Fruit fly (Drosophila melanogaster): ENCODE measurements around the gene tna.

The tna gene

DNA sequence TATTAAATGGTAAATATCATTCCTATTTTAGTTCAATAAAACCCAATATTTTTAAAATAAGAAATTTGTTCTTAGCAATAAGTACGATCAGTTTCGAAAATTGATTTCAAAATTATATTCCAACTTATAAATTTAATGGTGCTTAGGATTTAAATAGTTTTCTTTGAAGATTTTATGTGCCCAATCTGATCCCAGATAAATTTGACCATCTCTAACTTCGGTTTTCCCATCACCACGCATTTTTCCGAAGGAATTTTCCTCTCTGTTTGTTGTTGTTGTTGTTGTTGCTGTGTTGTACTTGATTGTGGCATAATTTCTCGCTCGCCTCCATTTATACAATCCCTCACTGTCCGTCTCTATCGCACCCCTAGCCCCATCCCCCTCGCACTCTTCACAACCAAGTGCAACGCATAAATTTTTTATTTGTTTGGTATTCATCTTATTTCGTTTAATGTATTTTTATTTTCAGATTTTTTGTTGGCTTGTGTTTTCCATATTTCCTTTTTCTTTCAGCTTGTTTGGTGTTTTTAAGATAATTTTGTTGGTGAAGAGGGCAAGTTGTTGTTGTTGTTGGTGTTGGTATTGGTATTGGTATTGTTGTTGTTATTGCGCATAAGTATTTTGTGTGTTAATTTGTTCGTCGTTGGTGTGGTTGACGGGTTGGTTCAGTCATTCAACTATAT lies 14.4 kb downstream of the tna start (continued):
- no peak for TF ChIP-seq oc (tag; optimal IDR thresholded peaks at IDR 0.05)
- TF ChIP-seq NFAT (GFP tag; IDR thresholded peaks at IDR 0.05) = no peak
- TF ChIP-seq CG12744 (GFP tag; optimal IDR thresholded peaks at IDR 0.05) = no peak
- TF ChIP-seq CG8290 (GFP tag; optimal IDR thresholded peaks at IDR 0.05) = no peak
- TF ChIP-seq CG8290 (tag; optimal IDR thresholded peaks at IDR 0.05) = peak; percentile 15 to 24
- TF ChIP-seq Dp (GFP tag; optimal IDR thresholded peaks at IDR 0.05) = no peak
- TF ChIP-seq tio (GFP tag; optimal IDR thresholded peaks at IDR 0.05) = peak; percentile 36
- no peak for TF ChIP-seq Atf-2 (GFP tag; optimal IDR thresholded peaks at IDR 0.05)
- no peak for TF ChIP-seq Aef1 (GFP tag; IDR thresholded peaks at IDR 0.05)
- peak; percentile 51 for TF ChIP-seq CG8281 (tag; optimal IDR thresholded peaks at IDR 0.05)
- peak; percentile 50 for TF ChIP-seq gem (tag; optimal IDR thresholded peaks at IDR 0.05)
- TF ChIP-seq CG9727 (GFP tag; optimal IDR thresholded peaks at IDR 0.05) = peak; percentile 64
- no peak for TF ChIP-seq D (optimal IDR thresholded peaks at IDR 0.05)
- no peak for TF ChIP-seq D (GFP tag; optimal IDR thresholded peaks at IDR 0.05)
- TF ChIP-seq unpg (GFP tag; optimal IDR thresholded peaks at IDR 0.05) = peak; percentile 15
- no peak for TF ChIP-seq unc-4 (GFP tag; IDR thresholded peaks at IDR 0.05; ENCODE audit: partially characterized antibody)
- no peak for TF ChIP-seq Vsx1 (GFP tag; optimal IDR thresholded peaks at IDR 0.05)
- TF ChIP-seq fru (optimal IDR thresholded peaks at IDR 0.05) = no peak
- no peak for TF ChIP-seq CG15514 (GFP tag; optimal IDR thresholded peaks at IDR 0.05)
- TF ChIP-seq CG3847 (GFP tag; IDR thresholded peaks at IDR 0.05) = no peak
- 0 out of 4 replicates have a peak, but pooled peaks have one; percentile 85 for TF ChIP-seq chinmo (GFP tag; IDR thresholded peaks at IDR 0.05; ENCODE audit: partially characterized antibody)
- TF ChIP-seq CG2129 (GFP tag; IDR thresholded peaks at IDR 0.05; ENCODE audit: partially characterized antibody) = no peak
- TF ChIP-seq CG7963 (GFP tag; IDR thresholded peaks at IDR 0.05; ENCODE audit: partially characterized antibody) = no peak
- no peak for TF ChIP-seq CG13894 (tag; optimal IDR thresholded peaks at IDR 0.05)
- TF ChIP-seq rib (GFP tag; IDR thresholded peaks at IDR 0.05) = no peak
- no peak for TF ChIP-seq NC2α (GFP tag; optimal IDR thresholded peaks at IDR 0.05)
- TF ChIP-seq caup (GFP tag; optimal IDR thresholded peaks at IDR 0.05; ENCODE audit: severe bottlenecking) = no peak
- peak in 1 of 2 experiments; percentile 27 for TF ChIP-seq tll (GFP tag; optimal IDR thresholded peaks at IDR 0.05)
- TF ChIP-seq Max (GFP tag; optimal IDR thresholded peaks at IDR 0.05) = no peak
- peak; percentile 2 for TF ChIP-seq Mes4 (GFP tag; optimal IDR thresholded peaks at IDR 0.05)
- TF ChIP-seq Sox102F (GFP tag; optimal IDR thresholded peaks at IDR 0.05) = peak; percentile 37
- TF ChIP-seq Ets97D (GFP tag; optimal IDR thresholded peaks at IDR 0.05) = no peak
- TF ChIP-seq Rx (GFP tag; IDR thresholded peaks at IDR 0.05) = no peak
- peak; percentile 33 for TF ChIP-seq CG8388 (GFP tag; optimal IDR thresholded peaks at IDR 0.05)
- no peak for TF ChIP-seq CG18764 (GFP tag; optimal IDR thresholded peaks at IDR 0.05)
- TF ChIP-seq CG6272 (GFP tag; IDR thresholded peaks at IDR 0.05) = no peak
- TF ChIP-seq CG12155 (GFP tag; optimal IDR thresholded peaks at IDR 0.05) = no peak
- TF ChIP-seq CG9876 (GFP tag; optimal IDR thresholded peaks at IDR 0.05) = no peak
- TF ChIP-seq Spps (tag; optimal IDR thresholded peaks at IDR 0.05) = no peak
- TF ChIP-seq yki (optimal IDR thresholded peaks at IDR 0.05) = no peak
- TF ChIP-seq CG17328 (GFP tag; IDR thresholded peaks at IDR 0.05) = peak; percentile 55; the same call in 1 of the 2 replicates
- peak; percentile 32 for TF ChIP-seq CG12104 (GFP tag; optimal IDR thresholded peaks at IDR 0.05)
- TF ChIP-seq aop (GFP tag; IDR thresholded peaks at IDR 0.05) = no peak
- TF ChIP-seq CG11085 (GFP tag; IDR thresholded peaks at IDR 0.05) = no peak
- TF ChIP-seq tna (GFP tag; IDR thresholded peaks at IDR 0.05; ENCODE audit: partially characterized antibody) = peak; percentile 35; the same call in 1 of the 2 replicates
- TF ChIP-seq Xrp1 (GFP tag; IDR thresholded peaks at IDR 0.05) = peak; percentile 62; the same call in 1 of the 2 replicates
- TF ChIP-seq Usf (GFP tag; optimal IDR thresholded peaks at IDR 0.05) = no peak
- no peak for TF ChIP-seq CkIIα-i1 (GFP tag; IDR thresholded peaks at IDR 0.05)
- TF ChIP-seq chm (GFP tag; IDR thresholded peaks at IDR 0.05) = 0 out of 2 replicates have a peak, but pooled peaks have one; percentile 66
- no peak for TF ChIP-seq CG18476 (GFP tag; optimal IDR thresholded peaks at IDR 0.05)

Measured in whole organism, embryonic.